Worm (Caenorhabditis elegans) whole organism, midembryonic: Measurements from ENCODE around the gene ncl-1.

ENCODE experiments used
- T22C8.4 ChIP-seq: fragments of 200-800 bp; sonication (Bioruptor generic); IDR thresholded peaks from 2 replicates; pipeline ENCODE4 v1.3.6; 2022; ENCODE audit warnings: missing genetic modification characterization, missing compliant biosample characterization
- cog-1 ChIP-seq: sonication (generic microtip); optimal IDR thresholded peaks from 2 replicates; lab custom pipeline; 2016; ENCODE audit warnings: missing genetic modification characterization, missing compliant biosample characterization
- flt-1 ChIP-seq: fragments of 200-800 bp; sonication (Bioruptor generic); IDR thresholded peaks from 2 replicates; pipeline ENCODE4 v1.3.6; 2022; ENCODE audit warnings: missing genetic modification characterization, missing compliant biosample characterization
- klf-2 ChIP-seq: fragments of 200-800 bp; sonication (Bioruptor generic); conservative IDR thresholded peaks from 2 replicates; pipeline ENCODE4 v1.3.6; 2022; ENCODE audit warnings: missing genetic modification reagents, missing genetic modification characterization, missing compliant biosample characterization
- med-1 ChIP-seq: sonication (generic microtip); optimal IDR thresholded peaks from 2 replicates; lab custom pipeline; 2017; ENCODE audit warnings: missing genetic modification characterization, mild to moderate bottlenecking, missing compliant biosample characterization, antibody characterized with exemption, missing genetic modification reagents; ENCODE audit not compliant: insufficient read depth
- ref-1 ChIP-seq: fragments of 200-800 bp; sonication (Bioruptor generic); conservative IDR thresholded peaks from 2 replicates; pipeline ENCODE4 v1.3.6; 2022; ENCODE audit warnings: missing genetic modification reagents, missing genetic modification characterization, missing compliant biosample characterization
- tab-1 ChIP-seq: fragments of 200-800 bp; sonication (Bioruptor generic); IDR thresholded peaks from 2 replicates; pipeline ENCODE4 v1.3.6; 2022; ENCODE audit warnings: missing genetic modification characterization, missing compliant biosample characterization
- ztf-23 ChIP-seq: fragments of 200-800 bp; sonication (Bioruptor generic); IDR thresholded peaks from 2 replicates; pipeline ENCODE4 v1.3.6; 2022; ENCODE audit warnings: missing genetic modification reagents, missing genetic modification characterization, missing compliant biosample characterization
- ztf-29 ChIP-seq: fragments of 200-800 bp; sonication (Bioruptor generic); IDR thresholded peaks from 2 replicates; pipeline ENCODE4 v1.3.6; 2022; ENCODE audit warnings: missing genetic modification reagents, missing genetic modification characterization, missing compliant biosample characterization

ncl-1 gene

DNA sequence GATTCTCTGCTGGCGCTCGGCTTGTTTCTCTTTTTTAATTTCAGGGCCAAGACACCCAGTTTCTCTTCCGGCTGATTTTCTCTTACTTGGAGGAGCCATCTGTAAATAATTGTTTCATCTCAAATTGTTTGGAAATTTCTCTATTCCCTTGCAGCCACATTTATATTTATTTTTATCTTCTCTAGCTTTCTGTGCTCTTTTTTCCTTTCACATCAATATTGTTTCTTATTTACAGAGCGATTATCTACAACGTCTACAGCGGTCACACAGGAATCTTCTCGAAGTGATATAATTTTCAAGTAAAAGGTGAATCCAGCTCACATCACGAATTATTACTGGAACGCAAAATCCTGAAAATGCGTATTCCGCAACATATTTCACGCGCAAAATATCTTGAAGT lies 53.4 kb downstream of the ncl-1 start, which contains the start of the genes ZK686.6 and ZK686.1:
Gene ZK686.6 (minus strand): TSS at position 101 of the 400 bp plus-strand sequence.
Gene ZK686.1 (plus strand): TSS at position 234 of the 400 bp plus-strand sequence.
- no peak for TF ChIP-seq flt-1 (GFP tag; lab: Robert Waterston, UW)
- TF ChIP-seq ztf-23 = no peak

DNA sequence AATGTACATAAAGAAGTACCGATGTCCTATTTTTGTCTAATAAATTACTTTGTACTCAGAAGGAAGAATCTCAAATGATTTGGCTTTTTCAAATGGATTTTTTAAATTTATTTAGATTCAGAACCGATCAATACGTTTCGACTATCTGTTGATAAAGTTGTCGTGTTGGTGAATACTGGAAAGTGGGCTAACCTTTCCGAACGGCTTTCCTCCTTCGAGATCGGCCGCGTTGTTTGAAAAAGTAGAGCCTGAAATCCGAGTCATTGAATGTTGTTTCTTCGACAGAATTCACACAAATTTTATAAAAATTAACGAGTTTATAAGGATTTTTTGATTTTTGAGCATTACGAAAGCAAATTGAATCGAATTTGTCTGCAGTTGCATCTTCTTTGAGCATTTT lies 54.3 kb downstream of the ncl-1 start:
- TF ChIP-seq ztf-29 (GFP tag; lab: Robert Waterston, UW) (no peak), cog-1 (tag; lab: Kevin White, UChicago) (no peak), T22C8.4 (no peak), ref-1 (no peak), tab-1 (no peak), klf-2 (no peak), med-1 (GFP tag; lab: Kevin White, UChicago) (no peak), flt-1 (GFP tag; lab: Robert Waterston, UW) (no peak), ztf-23 (no peak)

DNA sequence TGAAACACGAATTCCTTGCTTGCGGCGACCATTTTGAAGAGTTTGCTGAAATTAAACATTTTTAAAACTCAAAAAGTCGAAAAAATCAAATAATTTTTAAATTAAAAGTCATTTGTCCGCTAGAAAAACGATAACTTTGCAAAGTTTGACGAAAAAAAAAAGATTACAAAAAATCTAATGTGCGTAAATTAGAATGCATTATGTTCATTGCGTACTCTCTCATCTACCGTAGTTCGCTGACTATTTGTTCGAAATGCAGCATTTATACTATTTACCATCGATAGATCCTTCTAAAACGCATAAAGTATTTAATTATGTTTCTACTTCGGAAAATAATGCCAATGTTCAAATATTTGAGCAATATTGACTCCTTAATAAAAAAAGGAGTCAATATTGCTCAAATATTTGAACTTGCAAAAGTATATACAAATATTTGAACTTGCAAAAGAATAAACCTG lies 56.5 kb downstream of the ncl-1 start, which contains the start of gene bath-15:
Gene bath-15 (minus strand): TSS at position 51 of the 458 bp plus-strand sequence.
- TF ChIP-seq flt-1 (GFP tag; lab: Robert Waterston, UW) = no peak

DNA sequence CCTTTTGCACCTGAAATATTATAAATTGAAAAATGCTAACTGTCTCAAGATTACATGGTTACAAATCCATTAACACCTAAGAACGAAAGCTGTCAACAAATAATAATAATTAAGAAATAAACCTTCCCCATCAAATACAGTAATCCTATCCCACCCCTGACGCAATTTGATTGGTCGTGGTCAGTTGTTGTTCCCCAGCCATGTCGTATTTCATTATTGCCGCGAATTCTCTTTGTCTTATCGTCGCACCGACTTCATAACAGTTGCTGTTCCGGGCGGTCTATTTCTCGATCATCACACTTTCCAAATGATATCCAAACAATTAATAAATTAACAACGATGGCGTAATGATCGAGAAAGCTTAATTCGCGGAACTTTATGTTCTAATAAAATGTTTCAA lies 59.0 kb downstream of the ncl-1 start:
- no peak for TF ChIP-seq ztf-29 (GFP tag; lab: Robert Waterston, UW)
- TF ChIP-seq T22C8.4 = no peak

DNA sequence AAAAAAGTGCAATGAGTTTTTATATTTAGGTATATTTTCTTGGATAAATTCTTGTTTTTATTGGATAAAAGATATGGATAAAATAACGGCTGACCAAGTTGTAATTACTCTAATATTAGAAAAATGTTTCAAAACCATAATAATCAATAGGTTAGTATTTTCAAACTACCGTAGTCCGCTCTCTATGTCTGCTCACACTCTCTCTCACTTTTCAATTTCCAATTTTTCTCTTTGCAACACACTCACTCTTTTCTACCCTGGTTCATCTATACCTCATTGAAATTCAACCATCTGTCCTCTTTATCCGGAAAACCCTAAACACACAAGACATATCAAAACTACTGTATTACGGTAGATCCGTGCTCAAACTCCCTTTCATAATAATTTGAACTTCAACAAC lies 59.8 kb downstream of the ncl-1 start:
- TF ChIP-seq T22C8.4 (no peak), ztf-23 (no peak), tab-1 (no peak), med-1 (GFP tag; lab: Kevin White, UChicago) (no peak), cog-1 (tag; lab: Kevin White, UChicago) (no peak), klf-2 (no peak), ref-1 (no peak)

DNA sequence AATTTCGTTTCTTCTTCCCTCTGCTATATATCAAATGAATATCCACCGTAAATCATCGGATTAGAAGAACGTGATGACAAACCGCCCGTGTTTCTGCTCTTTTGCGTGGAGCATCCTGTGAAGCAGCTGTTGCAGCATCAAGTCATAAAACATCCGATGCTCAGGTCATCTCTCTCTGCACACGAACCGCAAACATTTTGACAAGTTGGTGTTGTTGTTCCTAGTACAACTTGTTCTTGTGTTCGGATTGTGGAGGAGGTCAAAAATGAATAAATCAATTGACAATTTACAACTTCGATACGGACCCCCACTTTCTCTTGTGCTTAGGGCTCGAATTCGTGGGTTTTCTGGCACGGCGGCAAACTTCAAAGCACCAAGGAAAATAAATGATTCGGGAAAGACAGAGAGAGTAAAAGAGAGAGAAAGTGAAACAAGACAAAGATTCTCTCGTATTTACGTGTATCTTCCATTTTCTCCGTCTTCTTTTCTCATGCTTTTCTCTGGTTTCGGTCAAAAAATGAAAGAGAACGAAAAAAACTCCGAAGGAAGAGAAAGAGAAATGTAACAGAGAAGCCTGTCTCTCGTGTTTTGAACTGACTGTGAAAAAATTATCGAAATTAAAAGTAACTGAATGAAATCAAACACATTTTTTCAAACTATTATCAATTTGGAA lies 61.2 kb downstream of the ncl-1 start:
- TF ChIP-seq klf-2 (no peak), ztf-23 (no peak), ref-1 (no peak), T22C8.4 (no peak), ztf-29 (GFP tag; lab: Robert Waterston, UW) (no peak), flt-1 (GFP tag; lab: Robert Waterston, UW) (no peak)

DNA sequence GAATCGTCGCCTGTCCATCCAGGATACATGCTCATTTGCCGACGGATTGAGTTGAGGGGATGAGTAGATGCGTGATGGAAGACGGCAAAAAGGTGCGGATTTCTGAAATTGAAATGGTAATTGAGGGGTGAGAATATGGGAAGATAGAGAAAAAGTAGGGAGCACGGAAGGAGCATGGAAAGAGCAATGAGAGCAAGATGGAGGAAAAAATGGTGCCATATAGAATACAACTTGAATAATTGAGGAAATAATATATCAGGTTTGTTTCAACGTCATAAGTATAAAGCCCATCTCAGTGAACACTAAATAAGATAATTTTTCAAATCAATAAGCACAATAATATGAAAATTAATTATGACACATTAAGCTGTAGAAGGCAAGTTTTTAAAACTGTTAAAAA lies 63.8 kb downstream of the ncl-1 start, which contains the start of gene mab-5:
Gene mab-5 (minus strand): TSS at position 101 of the 400 bp plus-strand sequence.
- no peak for TF ChIP-seq med-1 (GFP tag; lab: Kevin White, UChicago)
- TF ChIP-seq ztf-23 = no peak

DNA sequence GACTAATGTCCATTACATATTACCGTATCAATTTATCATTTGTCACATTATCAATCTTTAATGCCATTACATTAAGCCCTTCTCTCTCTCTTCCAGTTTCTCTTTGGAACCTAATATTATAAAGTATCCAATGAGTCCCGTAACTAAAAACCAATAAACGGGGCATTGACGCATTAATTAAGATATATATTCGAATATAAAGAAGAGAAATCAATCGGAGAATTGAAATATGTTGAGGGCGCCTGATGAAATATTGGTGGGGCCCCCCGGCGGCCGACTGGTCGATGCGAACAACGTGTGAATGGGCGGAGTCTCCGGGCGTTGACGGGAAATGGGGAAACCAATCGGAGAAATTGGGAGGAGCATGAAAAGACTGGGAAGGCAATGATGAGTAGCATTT lies 64.7 kb downstream of the ncl-1 start:
- no peak for TF ChIP-seq med-1 (GFP tag; lab: Kevin White, UChicago)
- no peak for TF ChIP-seq ztf-23
- TF ChIP-seq klf-2 = no peak
- no peak for TF ChIP-seq T22C8.4
- TF ChIP-seq cog-1 (tag; lab: Kevin White, UChicago) = no peak
- no peak for TF ChIP-seq tab-1
- no peak for TF ChIP-seq ztf-29 (GFP tag; lab: Robert Waterston, UW)
- no peak for TF ChIP-seq ref-1
- TF ChIP-seq flt-1 (GFP tag; lab: Robert Waterston, UW) = no peak
